Fruit fly (Drosophila melanogaster) whole organism, pupa: ENCODE measurements around the gene st.
A peak's percentile ranks its signal among the peaks of the same experiment; 100 is the strongest.

Experiments
- CG10348 ChIP-seq: fragments of 200-800 bp; sonication (Bioruptor generic); IDR thresholded peaks from 2 replicates; pipeline ENCODE4 v1.3.6; 2022; ENCODE audit warnings: missing biosample characterization, missing genetic modification characterization
- CG12605 ChIP-seq: fragments of 200-800 bp; sonication (Bioruptor generic); IDR thresholded peaks from 2 replicates; pipeline ENCODE4 v1.3.6; 2022; ENCODE audit warnings: missing biosample characterization, missing genetic modification characterization
- CG14655 ChIP-seq: fragments of 200-800 bp; sonication (Bioruptor generic); optimal IDR thresholded peaks from 3 replicates; lab custom pipeline; 2017; ENCODE audit warnings: mild to moderate bottlenecking, missing biosample characterization, missing genetic modification reagents, missing genetic modification characterization
- CG32121 ChIP-seq: fragments of 200-800 bp; sonication (Bioruptor generic); IDR thresholded peaks from 2 replicates; pipeline ENCODE4 v1.3.6; 2022; ENCODE audit warnings: missing biosample characterization, missing genetic modification characterization
- CG34367 ChIP-seq: fragments of 200-800 bp; sonication (Bioruptor generic); optimal IDR thresholded peaks from 2 replicates; lab custom pipeline; 2018; ENCODE audit warnings: missing biosample characterization, mild to moderate bottlenecking, missing genetic modification characterization
- CG9948 ChIP-seq: fragments of 200-800 bp; sonication (Bioruptor generic); optimal IDR thresholded peaks from 2 replicates; lab custom pipeline; 2018; ENCODE audit warnings: missing biosample characterization, mild to moderate bottlenecking, missing genetic modification characterization, moderate library complexity
- EcR ChIP-seq: fragments of 200-800 bp; sonication (Bioruptor generic); optimal IDR thresholded peaks from 3 replicates; lab custom pipeline; 2019; ENCODE audit warnings: missing biosample characterization, missing genetic modification characterization, mild to moderate bottlenecking, moderate library complexity, missing genetic modification reagents
- Ets98B ChIP-seq: fragments of 200-800 bp; sonication (Bioruptor generic); IDR thresholded peaks from 2 replicates; pipeline ENCODE4 v1.3.6; 2022; ENCODE audit warnings: missing biosample characterization, missing genetic modification characterization
- Snoo ChIP-seq: fragments of 200-800 bp; sonication (Bioruptor generic); optimal IDR thresholded peaks from 3 replicates; lab custom pipeline; 2017; ENCODE audit warnings: missing biosample characterization, mild to moderate bottlenecking, missing genetic modification characterization, inconsistent platforms
- fd96Ca ChIP-seq: fragments of 200-800 bp; sonication (Bioruptor generic); IDR thresholded peaks from 3 replicates; pipeline ENCODE4 v1.3.6; 2022; ENCODE audit warnings: missing biosample characterization, missing genetic modification characterization

- no peak for TF ChIP-seq CG32121 (GFP tag; lab: Robert Waterston, UW)
- peak; percentile 52 for TF ChIP-seq CG9948 (tag; lab: Kevin White, UChicago)
- TF ChIP-seq Ets98B (GFP tag; lab: Robert Waterston, UW), result no peak
- peak; percentile 41 for TF ChIP-seq CG14655 (GFP tag; lab: Kevin White, UChicago)
- TF ChIP-seq EcR (GFP tag; lab: Kevin White, UChicago), result peak; percentile 53
- TF ChIP-seq CG12605 (GFP tag; lab: Robert Waterston, UW), result no peak
- TF ChIP-seq CG34367, result peak; percentile 3
- no peak for TF ChIP-seq CG10348 (GFP tag; lab: Robert Waterston, UW)
- TF ChIP-seq Snoo (tag; lab: Kevin White, UChicago), result peak; percentile 11
- TF ChIP-seq fd96Ca (GFP tag; lab: Robert Waterston, UW), result no peak
Measured at dm6 chr3L:16484739-16485524, 12.5 kb upstream of the st start.
